Worm (Caenorhabditis elegans): ENCODE measurements around the gene malt-1.

The malt-1 gene

DNA sequence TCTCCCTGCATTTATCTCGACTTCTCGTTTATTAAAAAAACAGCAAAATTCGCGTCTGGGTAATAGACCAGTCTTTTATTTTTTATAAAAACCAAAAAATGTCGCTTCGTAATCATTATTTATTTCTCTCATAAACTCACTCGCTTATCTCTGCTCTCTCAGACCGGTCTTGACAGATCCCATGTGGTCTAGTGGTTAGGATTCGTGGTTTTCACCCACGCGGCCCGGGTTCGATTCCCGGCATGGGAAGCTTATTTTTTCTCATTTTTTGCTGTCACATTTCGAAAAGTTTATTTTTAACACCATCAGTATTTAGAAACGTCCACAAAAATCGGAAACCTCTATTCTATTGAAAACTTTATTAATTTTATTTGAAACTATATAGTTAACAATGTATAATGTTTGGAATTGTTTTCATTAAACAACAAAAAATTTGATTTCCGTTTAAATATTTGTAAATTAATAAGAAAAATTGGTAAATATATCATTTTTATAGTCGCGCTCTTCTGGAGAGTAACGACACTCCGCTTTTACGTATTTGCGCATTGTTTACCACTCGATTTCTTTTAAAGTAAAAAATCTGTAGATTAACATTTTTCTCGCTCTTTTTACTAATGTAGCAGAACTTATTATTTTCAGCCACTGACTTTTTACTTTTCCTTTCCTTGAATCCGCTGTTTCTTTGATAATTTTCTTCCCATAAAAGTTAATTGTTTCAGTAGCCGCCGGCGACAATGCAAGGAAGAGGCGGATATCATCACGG, 52.9 kb downstream of the malt-1 start, which contains the start of gene hrpl-1 (continued):
- TF ChIP-seq nhr-48 (tag; optimal IDR thresholded peaks at IDR 0.05): no peak
- no peak for TF ChIP-seq ceh-82 (tag; optimal IDR thresholded peaks at IDR 0.05)
- peak; percentile 54 for TF ChIP-seq hlh-30 (tag; optimal IDR thresholded peaks at IDR 0.05; ENCODE audit: insufficient read depth)
- peak; percentile 11; the same call in 1 of the 2 replicates for TF ChIP-seq ceh-20 (GFP tag; IDR thresholded peaks at IDR 0.05)
- no peak for TF ChIP-seq zag-1 (tag; optimal IDR thresholded peaks at IDR 0.05)
- 0 out of 2 replicates have a peak, but pooled peaks have one; percentile 10 for TF ChIP-seq php-3 (GFP tag; IDR thresholded peaks at IDR 0.05)
- TF ChIP-seq lin-15B (tag; optimal IDR thresholded peaks at IDR 0.05): no peak
- TF ChIP-seq fos-1 (tag; optimal IDR thresholded peaks at IDR 0.05): no peak
- no peak for TF ChIP-seq spr-1 (tag; optimal IDR thresholded peaks at IDR 0.05)
- TF ChIP-seq lin-13 (GFP tag; optimal IDR thresholded peaks at IDR 0.05): no peak
- TF ChIP-seq lin-38 (GFP tag; IDR thresholded peaks at IDR 0.05): peak; percentile 62

Data from whole organism, L4 larva.